Worm (Caenorhabditis elegans) whole organism, L4/young adult: ENCODE results near the gene herd-1.

Experiments used
- W03F9.2 ChIP-seq: fragments of 150-350 bp; optimal IDR thresholded peaks from 2 replicates; lab custom pipeline; 2014; ENCODE audit warnings: missing biosample characterization, missing genetic modification characterization
- dao-5 ChIP-seq: sonication (generic microtip); optimal IDR thresholded peaks from 2 replicates; lab custom pipeline; 2016; ENCODE audit warnings: missing genotype, missing genetic modification characterization, moderate library complexity, missing compliant biosample characterization
- him-1 ChIP-seq: sonication (generic microtip); optimal IDR thresholded peaks from 2 replicates; lab custom pipeline; 2016; ENCODE audit warnings: missing genotype, missing genetic modification reagents, missing genetic modification characterization, missing compliant biosample characterization

ce11 chrIII:12456801-12457647 is 39.3 kb upstream of the herd-1 start, which contains the start of the genes scav-3 and Y49E10.21:
- TF ChIP-seq him-1, result no peak
- TF ChIP-seq W03F9.2, result peak; percentile 44
- no peak for TF ChIP-seq dao-5 (tag; lab: Kevin White, UChicago)
